Worm (Caenorhabditis elegans): Measurements from ENCODE around the gene pct-1.

pct-1 gene

ce11 chrIV:8165950-8166349, 10.3 kb upstream of the pct-1 start, which contains the start of gene B0218.7:
B0218.7 (minus strand) TSS chrIV:8166050.
- TF ChIP-seq ZK546.5 (tag; optimal IDR thresholded peaks at IDR 0.05) (no peak), R02D3.7 (tag; optimal IDR thresholded peaks at IDR 0.05) (no peak), mml-1 (tag; optimal IDR thresholded peaks at IDR 0.05) (no peak), egl-5 (tag; optimal IDR thresholded peaks at IDR 0.05) (no peak), mdl-1 (tag; optimal IDR thresholded peaks at IDR 0.05) (no peak), lin-39 (tag; optimal IDR thresholded peaks at IDR 0.05) (no peak), pqm-1 (tag; optimal IDR thresholded peaks at IDR 0.05) (no peak), nhr-77 (tag; optimal IDR thresholded peaks at IDR 0.05) (no peak), jun-1 (tag; optimal IDR thresholded peaks at IDR 0.05) (no peak), fos-1 (tag; optimal IDR thresholded peaks at IDR 0.05) (no peak), nhr-12 (tag; optimal IDR thresholded peaks at IDR 0.05) (no peak), hmg-11 (tag; optimal IDR thresholded peaks at IDR 0.05) (no peak), sea-2 (GFP tag; optimal IDR thresholded peaks at IDR 0.05) (no peak)

DNA sequence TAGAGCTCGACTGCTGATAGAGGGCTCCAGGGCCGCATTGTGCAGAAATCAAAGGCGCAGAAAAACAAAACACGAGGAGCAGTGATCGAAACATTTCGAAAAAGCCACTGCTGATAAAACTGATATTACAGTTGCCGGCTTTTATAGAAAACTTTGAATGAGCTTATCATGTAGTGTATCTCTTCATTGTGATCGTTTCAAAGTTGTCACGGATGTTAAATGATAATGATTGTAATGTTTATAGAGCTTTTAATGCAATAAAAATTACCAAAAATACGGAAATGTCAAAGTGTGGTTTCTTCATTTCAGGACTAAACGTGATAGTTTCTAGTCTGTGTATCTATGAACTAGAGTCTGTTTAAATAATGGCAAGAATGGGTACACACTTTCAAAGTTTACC, 7.6 kb upstream of the pct-1 start, which contains the start of gene clec-52:
Gene clec-52, minus strand, starts transcription at position 101 of the 400 bp plus-strand sequence.
- no peak for TF ChIP-seq sea-2 (GFP tag; optimal IDR thresholded peaks at IDR 0.05)
- TF ChIP-seq elt-2 (tag; optimal IDR thresholded peaks at IDR 0.05) = peak; percentile 23

ce11 chrIV:8169674-8170073, 6.6 kb upstream of the pct-1 start, which contains the start of gene C07G1.15:
C07G1.15 (plus strand) TSS chrIV:8169974.
- TF ChIP-seq aly-2 (tag; optimal IDR thresholded peaks at IDR 0.05) (no peak), nhr-77 (tag; optimal IDR thresholded peaks at IDR 0.05) (no peak), ceh-82 (tag; optimal IDR thresholded peaks at IDR 0.05) (no peak), nhr-12 (tag; optimal IDR thresholded peaks at IDR 0.05) (no peak), R02D3.7 (tag; optimal IDR thresholded peaks at IDR 0.05) (no peak), fos-1 (tag; optimal IDR thresholded peaks at IDR 0.05) (no peak), jun-1 (tag; optimal IDR thresholded peaks at IDR 0.05) (no peak)

DNA sequence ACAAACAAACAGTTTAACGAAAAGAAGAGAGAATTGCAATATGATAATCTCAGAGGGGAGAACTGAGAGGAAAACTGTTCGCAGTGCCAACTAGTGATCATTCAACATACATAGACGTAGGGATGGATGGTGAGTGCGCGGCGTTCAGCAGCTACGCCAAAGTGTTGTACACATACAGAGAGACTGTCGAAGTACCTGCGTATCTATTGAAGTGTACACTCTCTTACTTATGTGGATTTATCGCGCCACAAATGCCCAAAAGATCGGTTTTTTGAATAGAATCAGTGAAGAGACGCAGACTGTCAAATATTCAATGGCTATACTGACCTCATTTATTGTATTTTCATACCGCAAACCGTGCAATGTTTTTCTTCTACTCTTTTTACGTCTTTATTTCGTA, 6.0 kb upstream of the pct-1 start:
- TF ChIP-seq mdl-1 (tag; optimal IDR thresholded peaks at IDR 0.05) (no peak), tbx-2 (tag; optimal IDR thresholded peaks at IDR 0.05) (no peak), lin-39 (tag; optimal IDR thresholded peaks at IDR 0.05) (no peak), ceh-28 (tag; optimal IDR thresholded peaks at IDR 0.05) (peak; percentile 62), ceh-16 (tag; optimal IDR thresholded peaks at IDR 0.05) (no peak), sea-2 (GFP tag; optimal IDR thresholded peaks at IDR 0.05) (no peak), nhr-23 (tag; optimal IDR thresholded peaks at IDR 0.05) (peak; percentile 90), nhr-77 (tag; optimal IDR thresholded peaks at IDR 0.05) (no peak), egl-27 (tag; optimal IDR thresholded peaks at IDR 0.05) (no peak), nhr-237 (tag; optimal IDR thresholded peaks at IDR 0.05) (no peak), fos-1 (tag; optimal IDR thresholded peaks at IDR 0.05) (no peak), nhr-25 (tag; optimal IDR thresholded peaks at IDR 0.05) (peak; percentile 79), ztf-11 (tag; optimal IDR thresholded peaks at IDR 0.05) (no peak), elt-1 (tag; optimal IDR thresholded peaks at IDR 0.05) (no peak), ceh-82 (tag; optimal IDR thresholded peaks at IDR 0.05) (no peak), fkh-2 (tag; optimal IDR thresholded peaks at IDR 0.05) (no peak), aly-2 (tag; optimal IDR thresholded peaks at IDR 0.05) (no peak), jun-1 (tag; optimal IDR thresholded peaks at IDR 0.05) (no peak), lin-15B (tag; optimal IDR thresholded peaks at IDR 0.05) (no peak), nhr-76 (tag; optimal IDR thresholded peaks at IDR 0.05) (no peak), egl-5 (tag; optimal IDR thresholded peaks at IDR 0.05) (no peak), hmg-11 (tag; optimal IDR thresholded peaks at IDR 0.05) (no peak), elt-2 (tag; optimal IDR thresholded peaks at IDR 0.05) (no peak), pha-4 (tag; optimal IDR thresholded peaks at IDR 0.05) (peak; percentile 89)

DNA sequence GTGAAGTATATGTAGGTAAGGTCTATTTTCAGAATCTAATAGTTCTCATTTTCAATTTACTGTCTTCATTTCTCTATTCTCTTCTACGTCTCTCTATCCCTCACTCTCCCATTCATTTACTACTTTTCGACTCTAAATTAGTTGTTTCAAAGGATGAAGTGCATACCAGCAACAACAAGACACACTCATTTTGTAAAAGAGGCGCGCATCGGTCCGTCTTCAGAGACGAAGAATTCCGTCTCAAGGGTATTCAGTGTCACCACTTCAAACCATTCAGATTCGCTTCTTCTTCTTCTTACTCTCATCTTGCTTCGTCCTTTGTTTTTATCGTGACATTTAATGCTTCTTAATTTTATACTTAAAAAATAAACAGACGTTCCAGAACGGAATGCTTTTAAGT, 4.9 kb upstream of the pct-1 start:
- TF ChIP-seq tbx-2 (tag; optimal IDR thresholded peaks at IDR 0.05) (no peak), nhr-25 (tag; optimal IDR thresholded peaks at IDR 0.05) (peak; percentile 21), lin-15B (tag; optimal IDR thresholded peaks at IDR 0.05) (no peak), nhr-12 (tag; optimal IDR thresholded peaks at IDR 0.05) (no peak), nhr-11 (tag; optimal IDR thresholded peaks at IDR 0.05) (no peak), mml-1 (tag; optimal IDR thresholded peaks at IDR 0.05) (no peak)

DNA sequence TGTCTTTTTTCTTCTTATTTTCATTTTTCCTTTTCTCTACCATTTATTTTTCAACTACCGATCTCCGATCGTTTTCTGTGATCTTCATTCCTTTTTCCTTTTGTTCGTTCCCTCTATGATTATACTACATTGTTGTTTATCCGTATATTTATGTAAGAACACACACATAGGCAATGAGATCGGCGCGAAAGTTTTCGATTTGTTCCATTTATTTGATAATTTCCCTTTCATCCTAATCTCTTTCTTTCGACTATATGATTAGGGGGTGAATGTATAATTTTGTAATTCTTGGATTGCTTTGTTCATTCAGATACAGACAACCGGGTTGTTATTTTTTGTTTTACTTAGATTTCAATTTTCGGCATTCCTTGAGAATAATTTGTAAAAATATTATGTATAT, 2.7 kb upstream of the pct-1 start:
- no peak for TF ChIP-seq tbx-2 (tag; optimal IDR thresholded peaks at IDR 0.05)
- no peak for TF ChIP-seq nhr-237 (tag; optimal IDR thresholded peaks at IDR 0.05)
- no peak for TF ChIP-seq elt-1 (tag; optimal IDR thresholded peaks at IDR 0.05)
- TF ChIP-seq nhr-11 (tag; optimal IDR thresholded peaks at IDR 0.05) = no peak
- TF ChIP-seq unc-39 (tag; optimal IDR thresholded peaks at IDR 0.05) = no peak
- no peak for TF ChIP-seq jun-1 (tag; optimal IDR thresholded peaks at IDR 0.05)
- TF ChIP-seq nhr-43 (tag; optimal IDR thresholded peaks at IDR 0.05; ENCODE audit: poor library complexity, severe bottlenecking) = no peak
- TF ChIP-seq daf-12 (tag; optimal IDR thresholded peaks at IDR 0.05) = no peak
- TF ChIP-seq unc-62 (GFP tag; optimal IDR thresholded peaks at IDR 0.05) = no peak

Measured in whole organism, L3 larva.